Fruit fly (Drosophila melanogaster): ENCODE data around the gene ACXD.

Gene ACXD

DNA sequence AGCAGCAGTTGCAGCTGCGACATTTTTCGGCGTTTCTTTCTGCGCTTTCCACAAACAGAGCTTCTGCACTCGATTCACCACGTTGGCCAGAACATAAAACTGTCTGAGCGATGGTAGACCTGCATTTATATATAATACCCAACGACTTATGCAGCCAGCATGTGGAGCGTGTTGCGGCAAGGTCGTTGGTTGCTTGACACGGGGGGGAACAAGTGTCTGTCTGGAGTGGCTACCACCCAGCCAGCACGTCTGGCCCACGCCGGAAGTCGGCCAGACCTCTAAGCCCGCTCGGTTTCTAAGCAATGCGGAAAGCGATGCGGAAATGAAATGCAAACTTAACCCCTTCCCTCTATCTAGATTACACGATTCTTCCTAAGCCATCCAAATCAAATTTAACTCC, 35.3 kb downstream of the ACXD start, which contains the start of gene yellow-g:
yellow-g (minus strand) TSS at position 101 of the 400 bp plus-strand sequence.
- TF ChIP-seq cnc (optimal IDR thresholded peaks at IDR 0.05): no peak
- TF ChIP-seq kay (GFP tag; ENCODE audit: borderline replicate concordance): no peak
- no peak for TF ChIP-seq CG7101 (tag; optimal IDR thresholded peaks at IDR 0.05)
- no peak for TF ChIP-seq bab1 (GFP tag; optimal IDR thresholded peaks at IDR 0.05)
- TF ChIP-seq CG11617 (GFP tag; optimal IDR thresholded peaks at IDR 0.05): no peak
- no peak for TF ChIP-seq CG12768 (GFP tag; optimal IDR thresholded peaks at IDR 0.05)
- TF ChIP-seq CG7045 (GFP tag; optimal IDR thresholded peaks at IDR 0.05): no peak

DNA sequence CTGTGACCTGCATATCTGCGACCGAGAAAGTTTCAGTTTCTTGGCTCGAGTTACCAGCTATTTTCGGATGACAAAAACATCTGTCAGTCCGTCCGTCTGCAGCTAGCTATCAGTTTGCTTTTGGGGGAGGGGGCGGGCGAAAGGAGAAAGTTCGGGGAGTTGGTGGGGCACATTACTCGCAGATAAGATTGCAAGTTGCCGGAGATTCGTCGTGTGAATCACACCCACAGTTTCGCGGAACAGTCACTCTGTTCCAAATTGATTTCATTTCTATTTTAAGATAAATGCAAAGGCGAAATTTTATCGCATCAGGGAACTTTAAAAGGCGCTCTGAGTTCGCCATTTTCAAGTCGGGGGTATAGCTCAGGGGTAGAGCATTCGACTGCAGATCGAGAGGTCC, 36.0 kb downstream of the ACXD start:
- TF ChIP-seq tj (GFP tag; optimal IDR thresholded peaks at IDR 0.05): no peak
- TF ChIP-seq CG14711 (tag; optimal IDR thresholded peaks at IDR 0.05): no peak
- no peak for TF ChIP-seq toe (GFP tag; optimal IDR thresholded peaks at IDR 0.05)
- TF ChIP-seq bab1 (GFP tag; optimal IDR thresholded peaks at IDR 0.05): no peak
- no peak for TF ChIP-seq Clk (GFP tag; optimal IDR thresholded peaks at IDR 0.05)
- TF ChIP-seq CG5204 (GFP tag; optimal IDR thresholded peaks at IDR 0.05): no peak
- TF ChIP-seq cnc (optimal IDR thresholded peaks at IDR 0.05): no peak
- no peak for TF ChIP-seq kay (GFP tag; ENCODE audit: borderline replicate concordance)
- no peak for TF ChIP-seq Hr96 (GFP tag; optimal IDR thresholded peaks at IDR 0.05)

DNA sequence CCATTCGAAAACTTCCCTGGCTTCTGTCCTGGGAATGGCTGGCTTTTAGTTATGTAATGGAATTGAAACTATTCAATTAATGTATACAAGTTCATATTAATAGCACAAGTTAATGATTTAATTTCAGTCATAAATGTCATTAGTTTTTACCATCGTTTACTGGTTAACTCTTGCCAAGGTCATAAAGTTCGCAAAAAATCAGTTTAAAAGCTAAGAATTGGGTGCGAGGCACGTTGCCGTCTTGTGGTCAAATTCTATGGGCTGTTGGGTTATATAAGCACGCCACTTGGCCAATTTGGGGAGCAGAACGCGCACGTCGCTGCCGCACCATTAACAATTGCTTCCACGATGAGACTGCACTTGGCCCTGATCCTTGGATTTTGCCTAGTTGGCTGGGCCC, 38.8 kb downstream of the ACXD start, which contains the start of gene yellow-g2:
yellow-g2 (plus strand) TSS at position 301 of the 400 bp plus-strand sequence.
- no peak for TF ChIP-seq pad (GFP tag; optimal IDR thresholded peaks at IDR 0.05)
- no peak for TF ChIP-seq CG33017 (tag; optimal IDR thresholded peaks at IDR 0.05)
- TF ChIP-seq cnc (optimal IDR thresholded peaks at IDR 0.05): no peak
- TF ChIP-seq CG1620 (GFP tag; optimal IDR thresholded peaks at IDR 0.05): no peak
- TF ChIP-seq CG12768 (GFP tag; optimal IDR thresholded peaks at IDR 0.05): no peak
- no peak for TF ChIP-seq Clk (GFP tag; optimal IDR thresholded peaks at IDR 0.05)
- TF ChIP-seq CG5204 (GFP tag; optimal IDR thresholded peaks at IDR 0.05): no peak
- no peak for TF ChIP-seq tj (GFP tag; optimal IDR thresholded peaks at IDR 0.05)
- TF ChIP-seq toe (GFP tag; optimal IDR thresholded peaks at IDR 0.05): no peak

DNA sequence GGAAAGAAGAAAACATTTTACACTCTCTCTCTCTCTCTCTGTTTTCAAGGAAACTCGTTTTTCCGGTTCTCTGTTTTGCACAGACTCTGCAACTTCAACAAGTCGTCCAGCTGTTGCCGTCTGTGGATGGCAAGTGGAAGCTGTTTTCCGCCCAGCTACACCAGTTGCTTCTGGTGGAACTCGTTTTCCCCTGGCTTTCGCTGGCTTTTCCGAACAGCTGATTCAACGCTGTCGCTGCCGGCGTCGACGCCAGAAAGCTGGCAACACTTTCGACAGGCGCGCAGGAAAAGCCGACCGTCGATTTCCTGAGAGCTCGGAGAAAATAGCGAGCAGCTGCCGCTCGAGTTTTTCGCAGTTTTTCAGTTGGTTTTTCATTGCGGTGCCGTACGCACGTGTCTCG, 45.1 kb downstream of the ACXD start, which contains the start of gene MsR2:
MsR2 (plus strand) TSS at position 378 of the 400 bp plus-strand sequence.
- TF ChIP-seq CG14711 (tag; optimal IDR thresholded peaks at IDR 0.05): no peak
- no peak for TF ChIP-seq CG5204 (GFP tag; optimal IDR thresholded peaks at IDR 0.05)
- TF ChIP-seq CG12768 (GFP tag; optimal IDR thresholded peaks at IDR 0.05): no peak
- TF ChIP-seq cnc (optimal IDR thresholded peaks at IDR 0.05): no peak
- TF ChIP-seq bab1 (GFP tag; optimal IDR thresholded peaks at IDR 0.05): no peak
- no peak for TF ChIP-seq CG7101 (tag; optimal IDR thresholded peaks at IDR 0.05)
- no peak for TF ChIP-seq Clk (GFP tag; optimal IDR thresholded peaks at IDR 0.05)
- no peak for TF ChIP-seq ovo (GFP tag; optimal IDR thresholded peaks at IDR 0.05)
- TF ChIP-seq CG1620 (GFP tag; optimal IDR thresholded peaks at IDR 0.05): no peak
- no peak for TF ChIP-seq tj (GFP tag; optimal IDR thresholded peaks at IDR 0.05)
- TF ChIP-seq Mnt (GFP tag; optimal IDR thresholded peaks at IDR 0.05): no peak
- TF ChIP-seq cic (GFP tag; optimal IDR thresholded peaks at IDR 0.05): no peak
- no peak for TF ChIP-seq CG11617 (GFP tag; optimal IDR thresholded peaks at IDR 0.05)
- no peak for TF ChIP-seq CG7045 (GFP tag; optimal IDR thresholded peaks at IDR 0.05)
- TF ChIP-seq kay (GFP tag; ENCODE audit: borderline replicate concordance): no peak
- TF ChIP-seq Crg-1 (GFP tag; optimal IDR thresholded peaks at IDR 0.05): no peak
- no peak for TF ChIP-seq pad (GFP tag; optimal IDR thresholded peaks at IDR 0.05)
- no peak for TF ChIP-seq Hr96 (GFP tag; optimal IDR thresholded peaks at IDR 0.05)
- no peak for TF ChIP-seq CG33017 (tag; optimal IDR thresholded peaks at IDR 0.05)
- TF ChIP-seq toe (GFP tag; optimal IDR thresholded peaks at IDR 0.05): no peak
